Worm (Caenorhabditis elegans): ENCODE results near the gene ZK666.2.

ce11 chrII:10456979-10457378 lies 14.7 kb downstream of the ZK666.2 start, which contains the start of gene ZK673.11:
- TF ChIP-seq ceh-13 (GFP tag; optimal IDR thresholded peaks at IDR 0.05) (no peak), tbx-11 (GFP tag; IDR thresholded peaks at IDR 0.05) (no peak), ama-1 (optimal IDR thresholded peaks at IDR 0.05) (no peak), pes-1 (GFP tag; IDR thresholded peaks at IDR 0.05) (no peak), B0310.2 (tag; optimal IDR thresholded peaks at IDR 0.05) (no peak)
